Fruit fly (Drosophila melanogaster) whole organism, pupa: ENCODE data around the gene CG32236.

ENCODE experiments used
- CG13204 ChIP-seq: fragments of 200-800 bp; sonication (Bioruptor generic); optimal IDR thresholded peaks from 2 replicates; lab custom pipeline; 2018; ENCODE audit warnings: missing biosample characterization, mild to moderate bottlenecking, missing genetic modification characterization, moderate library complexity
- CG4496 ChIP-seq: fragments of 200-800 bp; sonication (Bioruptor generic); IDR thresholded peaks from 3 replicates; pipeline ENCODE4 v1.3.6; 2022; ENCODE audit warnings: missing biosample characterization, missing genetic modification characterization
- EcR ChIP-seq: fragments of 200-800 bp; sonication (Bioruptor generic); optimal IDR thresholded peaks from 3 replicates; lab custom pipeline; 2019; ENCODE audit warnings: missing biosample characterization, missing genetic modification characterization, mild to moderate bottlenecking, moderate library complexity, missing genetic modification reagents
- Pif1B ChIP-seq: fragments of 200-800 bp; sonication (Bioruptor generic); optimal IDR thresholded peaks from 3 replicates; lab custom pipeline; 2016; ENCODE audit warnings: missing biosample characterization, missing genetic modification characterization
- rn ChIP-seq: fragments of 200-800 bp; sonication (Bioruptor generic); IDR thresholded peaks from 2 replicates; pipeline ENCODE4 v1.3.6; 2022; ENCODE audit warnings: missing biosample characterization, missing genetic modification characterization

- TF ChIP-seq CG13204 (GFP tag; lab: Kevin White, UChicago) (peak; percentile 77), rn (GFP tag; lab: Robert Waterston, UW) (no peak), EcR (GFP tag; lab: Kevin White, UChicago) (no peak), CG4496 (GFP tag; lab: Robert Waterston, UW) (no peak), Pif1B (GFP tag; lab: Kevin White, UChicago) (no peak)
Observed at dm6 chr3L:4687133-4687532, 19.9 kb upstream of the CG32236 start, which contains the start of gene axo.
